Fruit fly (Drosophila melanogaster): ENCODE results near the gene CG31221.

The CG31221 gene

DNA sequence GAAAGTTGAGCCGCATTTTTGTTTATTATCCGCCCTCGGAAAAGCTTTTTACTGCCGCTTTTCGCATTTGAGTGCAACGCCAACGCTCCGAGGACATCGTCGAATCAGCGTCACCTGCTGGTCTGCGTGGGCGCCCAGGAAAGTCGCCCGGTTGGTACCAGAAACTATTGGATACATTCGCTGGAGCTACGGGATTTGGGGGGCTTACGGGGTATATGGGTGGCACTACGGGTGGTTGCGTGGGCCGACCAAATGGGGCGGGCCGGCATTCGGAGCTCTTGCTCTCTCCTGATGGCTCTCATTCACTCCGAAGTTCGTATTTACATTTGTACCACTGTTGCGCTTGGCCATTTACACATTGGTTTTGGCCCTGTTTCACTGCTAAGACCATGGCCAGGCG is 1.1 kb upstream of the CG31221 start:
- peak; percentile 75 for TF ChIP-seq CG13894 (tag; optimal IDR thresholded peaks at IDR 0.05)
- peak; percentile 64; the same call in 1 of the 2 replicates for TF ChIP-seq crol (GFP tag; IDR thresholded peaks at IDR 0.05)
- TF ChIP-seq Trl (optimal IDR thresholded peaks at IDR 0.05), result peak in 1 of 2 experiments; percentile 9
- TF ChIP-seq Trl (GFP tag; optimal IDR thresholded peaks at IDR 0.05), result no peak
- TF ChIP-seq Deaf1 (tag; optimal IDR thresholded peaks at IDR 0.05), result peak; percentile 62
- no peak for TF ChIP-seq so (GFP tag; IDR thresholded peaks at IDR 0.05)
- peak; percentile 62; the same call in 1 of the 3 replicates for TF ChIP-seq sr (GFP tag; IDR thresholded peaks at IDR 0.05)
- peak; percentile 98 for TF ChIP-seq CG31224 (GFP tag; IDR thresholded peaks at IDR 0.05)
- TF ChIP-seq slbo (GFP tag; IDR thresholded peaks at IDR 0.05), result 0 out of 2 replicates have a peak, but pooled peaks have one; percentile 14
- no peak for TF ChIP-seq CG15011 (GFP tag; optimal IDR thresholded peaks at IDR 0.05)
- peak; percentile 67 for TF ChIP-seq scrt (GFP tag; optimal IDR thresholded peaks at IDR 0.05)
- no peak for TF ChIP-seq HmgZ (tag; optimal IDR thresholded peaks at IDR 0.05)
- TF ChIP-seq z (GFP tag; IDR thresholded peaks at IDR 0.05), result peak; percentile 84
- TF ChIP-seq abd-A (tag; optimal IDR thresholded peaks at IDR 0.05), result peak; percentile 82
- TF ChIP-seq CG34422 (GFP tag; IDR thresholded peaks at IDR 0.05), result 0 out of 3 replicates have a peak, but pooled peaks have one; percentile 21
- TF ChIP-seq vnd (GFP tag; IDR thresholded peaks at IDR 0.05; ENCODE audit: partially characterized antibody), result 0 out of 3 replicates have a peak, but pooled peaks have one; percentile 12
- no peak for TF ChIP-seq cg (GFP tag; optimal IDR thresholded peaks at IDR 0.05)
- TF ChIP-seq chinmo (GFP tag; IDR thresholded peaks at IDR 0.05; ENCODE audit: partially characterized antibody), result 0 out of 4 replicates have a peak, but pooled peaks have one; percentile 23

DNA sequence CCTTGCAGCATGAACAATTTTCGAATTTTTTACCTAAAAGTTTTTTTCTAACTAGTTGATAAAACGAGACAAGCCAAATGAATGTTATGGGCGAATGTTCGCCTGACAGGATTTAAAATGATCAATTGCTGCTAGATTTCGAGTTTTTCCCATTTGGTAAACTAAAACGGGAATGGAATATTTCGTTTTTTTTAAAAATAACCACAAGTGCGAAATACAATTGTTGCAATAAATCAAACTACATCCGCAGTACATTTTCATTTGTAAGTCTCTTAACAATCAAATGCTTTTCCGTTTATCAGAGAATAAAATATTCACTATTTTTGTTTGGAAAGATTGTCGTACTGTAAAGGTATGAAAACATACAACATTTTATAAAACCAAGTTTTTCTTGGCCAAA is 12.6 kb downstream of the CG31221 start, which contains the start of gene CG3517:
TSS of gene CG3517 (minus strand) at position 101 of the 400 bp plus-strand sequence.
- no peak for TF ChIP-seq dmrt11E (tag; optimal IDR thresholded peaks at IDR 0.05)
- TF ChIP-seq mirr (GFP tag; optimal IDR thresholded peaks at IDR 0.05), result no peak

DNA sequence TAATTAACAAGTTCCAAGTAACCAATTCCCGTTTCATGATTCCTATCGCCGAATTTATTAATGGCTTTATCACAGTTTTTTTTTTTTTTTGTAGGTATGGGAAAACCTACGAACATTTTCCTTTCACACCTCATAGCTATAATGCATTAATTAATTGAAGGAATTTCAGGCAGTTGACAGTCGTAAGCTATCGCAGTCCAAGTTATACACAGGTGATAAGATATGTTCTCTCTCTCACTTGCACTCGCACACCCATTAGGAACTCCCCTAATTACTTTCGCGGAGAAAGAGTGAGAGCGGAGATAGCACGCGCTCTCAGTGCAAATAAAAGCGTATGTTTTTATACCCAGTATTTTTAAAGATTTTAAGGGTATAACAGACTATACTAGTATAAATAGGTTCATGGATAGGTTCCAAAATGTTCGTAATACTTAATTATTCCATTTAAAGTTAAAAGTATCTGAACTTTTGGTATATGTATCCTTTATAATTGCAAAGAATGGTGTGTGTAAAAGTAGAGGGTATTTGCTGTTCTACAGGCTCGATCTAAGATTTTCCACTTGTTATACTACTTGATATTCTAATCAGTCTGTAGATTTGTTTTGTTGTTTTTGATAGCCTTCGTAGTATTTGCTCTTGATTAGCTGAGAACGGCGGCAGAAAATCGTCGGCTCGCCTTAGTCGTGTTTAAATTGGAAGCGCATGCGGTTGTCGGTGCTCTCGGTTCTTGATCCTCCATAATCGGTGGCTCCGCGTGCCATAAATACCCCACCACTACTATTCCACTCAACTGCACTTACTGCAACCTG is 48.1 kb downstream of the CG31221 start, which contains the start of gene Dys:
TSS of gene Dys (plus strand) at position 677 of the 809 bp plus-strand sequence.
- TF ChIP-seq Ravus (GFP tag; IDR thresholded peaks at IDR 0.05) (peak; percentile 60), Side (GFP tag; optimal IDR thresholded peaks at IDR 0.05) (peak; percentile 82), emc (GFP tag; optimal IDR thresholded peaks at IDR 0.05) (peak; percentile 47), CG12236 (GFP tag; optimal IDR thresholded peaks at IDR 0.05) (peak; percentile 74), CG4282 (GFP tag; optimal IDR thresholded peaks at IDR 0.05) (no peak), CG14965 (GFP tag; optimal IDR thresholded peaks at IDR 0.05; ENCODE audit: borderline replicate concordance) (no peak), tx (GFP tag; optimal IDR thresholded peaks at IDR 0.05) (peak; percentile 80), Lpt (GFP tag; optimal IDR thresholded peaks at IDR 0.05) (no peak), Dref (GFP tag; IDR thresholded peaks at IDR 0.05) (no peak), p53 (GFP tag; optimal IDR thresholded peaks at IDR 0.05) (peak; percentile 12), CG6254 (GFP tag; optimal IDR thresholded peaks at IDR 0.05) (peak; percentile 66), schlank (tag; optimal IDR thresholded peaks at IDR 0.05) (peak; percentile 55), CG7372 (GFP tag; IDR thresholded peaks at IDR 0.05) (peak; percentile 65), Six4 (GFP tag; optimal IDR thresholded peaks at IDR 0.05) (peak; percentile 84), Atf3 (GFP tag; optimal IDR thresholded peaks at IDR 0.05) (peak; percentile 49), Deaf1 (tag; optimal IDR thresholded peaks at IDR 0.05) (peak; percentile 71), Hmr (GFP tag; optimal IDR thresholded peaks at IDR 0.05) (peak; percentile 92), CG8944 (GFP tag; optimal IDR thresholded peaks at IDR 0.05) (peak; percentile 79), pan (optimal IDR thresholded peaks at IDR 0.05) (peak in 1 of 2 experiments; percentile 11), pan (GFP tag; optimal IDR thresholded peaks at IDR 0.05 in 1 of 2, IDR thresholded peaks at IDR 0.05 in 1 of 2) (peak in 1 of 2 experiments; percentile 89), en (GFP tag; optimal IDR thresholded peaks at IDR 0.05) (peak; percentile 55), Ptx1 (GFP tag; IDR thresholded peaks at IDR 0.05) (peak; percentile 88), CG18262 (tag; optimal IDR thresholded peaks at IDR 0.05) (peak; percentile 90), crc (GFP tag; optimal IDR thresholded peaks at IDR 0.05) (peak; percentile 87), CG33213 (GFP tag; optimal IDR thresholded peaks at IDR 0.05) (peak; percentile 43), zfh1 (GFP tag; IDR thresholded peaks at IDR 0.05) (peak; percentile 86), CG12071 (GFP tag; optimal IDR thresholded peaks at IDR 0.05) (peak; percentile 70), CG4360 (GFP tag; IDR thresholded peaks at IDR 0.05) (0 out of 2 replicates have a peak, but pooled peaks have one; percentile 29), CG10366 (GFP tag; IDR thresholded peaks at IDR 0.05) (peak; percentile 83)

Data from whole organism, embryonic.